Fruit fly (Drosophila melanogaster): Measurements from ENCODE around the gene Dys.

DNA sequence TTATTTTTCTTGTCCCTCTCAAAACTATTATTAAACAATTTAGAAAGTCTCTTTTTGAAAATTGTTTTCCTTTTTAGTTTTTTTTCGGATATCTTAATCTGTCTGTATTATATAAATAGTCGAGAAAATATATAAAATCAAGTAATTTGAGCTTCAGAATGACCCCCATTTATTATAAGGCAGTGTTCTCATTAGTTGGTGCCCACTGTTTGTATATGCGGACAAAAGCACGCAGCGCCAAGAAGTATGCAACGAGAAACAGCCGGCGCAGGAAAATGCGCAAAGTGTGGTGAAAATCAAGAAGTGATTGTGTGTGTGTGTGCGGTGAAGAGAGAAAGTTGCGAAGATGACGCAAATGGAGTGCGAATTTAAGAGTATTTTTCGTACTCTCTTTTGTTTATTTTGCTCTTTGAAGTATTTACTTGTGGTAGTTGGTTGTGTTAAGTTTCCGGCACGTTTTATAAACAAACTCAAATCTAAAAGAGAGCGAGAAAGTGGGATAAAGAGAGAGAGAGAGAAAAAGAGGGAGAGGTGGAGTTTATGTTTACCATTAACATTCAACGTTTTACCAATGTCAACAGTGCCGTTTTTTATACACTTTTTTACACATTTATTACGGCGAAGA is 42.3 kb downstream of the Dys start:
- TF ChIP-seq ttk (optimal IDR thresholded peaks at IDR 0.05): no peak
- no peak for TF ChIP-seq h (optimal IDR thresholded peaks at IDR 0.05)
- TF ChIP-seq psq (optimal IDR thresholded peaks at IDR 0.05): no peak
- no peak for TF ChIP-seq Sin3A (optimal IDR thresholded peaks at IDR 0.05)
- TF ChIP-seq insv (optimal IDR thresholded peaks at IDR 0.05): no peak
